Worm (Caenorhabditis elegans): Measurements from ENCODE around the gene R07E5.19.

Gene R07E5.19

ce11 chrIII:4414041-4414440 lies 3.8 kb downstream of the R07E5.19 start (continued):
- peak; percentile 82 for TF ChIP-seq nhr-47 (tag; optimal IDR thresholded peaks at IDR 0.05)
- TF ChIP-seq dpl-1 (GFP tag; optimal IDR thresholded peaks at IDR 0.05): peak; percentile 9 to 41 (median 39)
- 0 out of 2 replicates have a peak, but pooled peaks have one; percentile 37 for TF ChIP-seq ceh-88 (GFP tag; IDR thresholded peaks at IDR 0.05)
- TF ChIP-seq ztf-4 (tag; optimal IDR thresholded peaks at IDR 0.05): peak; percentile 34
- peak; percentile 5 for TF ChIP-seq aly-2 (tag; optimal IDR thresholded peaks at IDR 0.05)
- TF ChIP-seq lir-3 (tag; optimal IDR thresholded peaks at IDR 0.05; ENCODE audit: poor library complexity): peak; percentile 10
- peak; percentile 11 for TF ChIP-seq fos-1 (tag; optimal IDR thresholded peaks at IDR 0.05)
- TF ChIP-seq nhr-19 (GFP tag; conservative IDR thresholded peaks at IDR 0.05): peak; percentile 86
- peak; percentile 47; the same call in 1 of the 2 replicates for TF ChIP-seq grh-1 (GFP tag; IDR thresholded peaks at IDR 0.05)

ce11 chrIII:4413099-4413498 lies 4.8 kb downstream of the R07E5.19 start, which contains the start of gene mpc-1:
TSS of gene mpc-1 (plus strand) at chrIII:4413457.
- TF ChIP-seq lsy-2 (tag; optimal IDR thresholded peaks at IDR 0.05) (peak; percentile 1 to 29), snu-23 (GFP tag; optimal IDR thresholded peaks at IDR 0.05) (peak; percentile 18), elt-2 (tag; optimal IDR thresholded peaks at IDR 0.05) (peak; percentile 86), nhr-19 (GFP tag; conservative IDR thresholded peaks at IDR 0.05) (0 out of 2 replicates have a peak, but pooled peaks have one; percentile 8), aly-2 (tag; optimal IDR thresholded peaks at IDR 0.05) (no peak), sup-37 (GFP tag; optimal IDR thresholded peaks at IDR 0.05) (no peak), lin-35 (GFP tag; optimal IDR thresholded peaks at IDR 0.05) (peak in 1 of 2 experiments; percentile 24), elt-3 (tag; optimal IDR thresholded peaks at IDR 0.05) (peak in 4 of 6 experiments; percentile 9 to 96 (median 52)), skn-1 (tag; optimal IDR thresholded peaks at IDR 0.05) (peak; percentile 25), blmp-1 (tag; optimal IDR thresholded peaks at IDR 0.05) (peak; percentile 44), nhr-85 (tag) (peak; percentile 72), pqm-1 (tag; optimal IDR thresholded peaks at IDR 0.05) (peak; percentile 53), nhr-71 (tag; optimal IDR thresholded peaks at IDR 0.05) (peak; percentile 53), lin-14 (GFP tag; optimal IDR thresholded peaks at IDR 0.05) (peak; percentile 54), fos-1 (tag; optimal IDR thresholded peaks at IDR 0.05) (no peak), nhr-20 (tag; optimal IDR thresholded peaks at IDR 0.05) (peak; percentile 1)

ce11 chrIII:4412108-4413009 lies 5.5 kb downstream of the R07E5.19 start:
- TF ChIP-seq skn-1 (tag; optimal IDR thresholded peaks at IDR 0.05) (peak; percentile 10), C16A3.4 (tag; optimal IDR thresholded peaks at IDR 0.05) (peak; percentile 27), nhr-237 (tag; optimal IDR thresholded peaks at IDR 0.05) (no peak), snpc-4 (tag; optimal IDR thresholded peaks at IDR 0.05) (peak; percentile 31), lir-3 (tag; optimal IDR thresholded peaks at IDR 0.05; ENCODE audit: poor library complexity) (peak; percentile 5), snu-23 (GFP tag; optimal IDR thresholded peaks at IDR 0.05) (peak; percentile 78), egl-27 (tag; optimal IDR thresholded peaks at IDR 0.05) (peak in 1 of 2 experiments; percentile 36), egl-13 (tag; optimal IDR thresholded peaks at IDR 0.05) (no peak), fos-1 (tag; optimal IDR thresholded peaks at IDR 0.05) (no peak), ceh-8 (GFP tag; optimal IDR thresholded peaks at IDR 0.05) (no peak), jun-1 (tag; optimal IDR thresholded peaks at IDR 0.05) (no peak), nhr-76 (tag; optimal IDR thresholded peaks at IDR 0.05) (no peak), lin-15B (tag; optimal IDR thresholded peaks at IDR 0.05) (no peak), aha-1 (tag; optimal IDR thresholded peaks at IDR 0.05) (no peak), unc-30 (tag; optimal IDR thresholded peaks at IDR 0.05) (no peak), xbp-1 (tag; optimal IDR thresholded peaks at IDR 0.05) (peak; percentile 29), pqm-1 (tag; optimal IDR thresholded peaks at IDR 0.05) (no peak), unc-98 (GFP tag; IDR thresholded peaks at IDR 0.05) (no peak), blmp-1 (tag; optimal IDR thresholded peaks at IDR 0.05) (peak; percentile 19), ceh-88 (GFP tag; IDR thresholded peaks at IDR 0.05) (no peak), fkh-4 (tag; optimal IDR thresholded peaks at IDR 0.05; ENCODE audit: borderline replicate concordance) (no peak), mef-2 (tag; optimal IDR thresholded peaks at IDR 0.05) (no peak), nhr-71 (tag; optimal IDR thresholded peaks at IDR 0.05) (peak; percentile 92), nhr-28 (tag; optimal IDR thresholded peaks at IDR 0.05) (no peak), sptf-1 (tag; optimal IDR thresholded peaks at IDR 0.05) (no peak), ceh-82 (tag; optimal IDR thresholded peaks at IDR 0.05) (peak; percentile 2 to 35 (median 28)), pax-3 (tag; optimal IDR thresholded peaks at IDR 0.05) (no peak), lin-35 (GFP tag; optimal IDR thresholded peaks at IDR 0.05) (peak; percentile 6 to 41), mdl-1 (tag; optimal IDR thresholded peaks at IDR 0.05) (peak in 1 of 2 experiments; percentile 43), irx-1 (tag; optimal IDR thresholded peaks at IDR 0.05) (no peak), hlh-4 (tag; optimal IDR thresholded peaks at IDR 0.05) (no peak), ztf-4 (tag; optimal IDR thresholded peaks at IDR 0.05) (peak; percentile 1), unc-130 (tag; optimal IDR thresholded peaks at IDR 0.05) (peak; percentile 3)
